Fruit fly (Drosophila melanogaster) whole organism, pupa: Measurements from ENCODE around the gene ND-23.

Experiments
- CG32121 ChIP-seq: fragments of 200-800 bp; sonication (Bioruptor generic); IDR thresholded peaks from 2 replicates; pipeline ENCODE4 v1.3.6; 2022; ENCODE audit warnings: missing biosample characterization, missing genetic modification characterization
- CG9948 ChIP-seq: fragments of 200-800 bp; sonication (Bioruptor generic); optimal IDR thresholded peaks from 2 replicates; lab custom pipeline; 2018; ENCODE audit warnings: missing biosample characterization, mild to moderate bottlenecking, missing genetic modification characterization, moderate library complexity
- Snoo ChIP-seq: fragments of 200-800 bp; sonication (Bioruptor generic); optimal IDR thresholded peaks from 3 replicates; lab custom pipeline; 2017; ENCODE audit warnings: missing biosample characterization, mild to moderate bottlenecking, missing genetic modification characterization, inconsistent platforms
- fd96Ca ChIP-seq: fragments of 200-800 bp; sonication (Bioruptor generic); IDR thresholded peaks from 3 replicates; pipeline ENCODE4 v1.3.6; 2022; ENCODE audit warnings: missing biosample characterization, missing genetic modification characterization

- TF ChIP-seq CG32121 (no peak), CG9948 (no peak), Snoo (tag; lab: Kevin White, UChicago) (no peak), fd96Ca (GFP tag; lab: Robert Waterston, UW) (no peak)
These were observed 15.0 kb upstream of the ND-23 start for dm6 chr3R:15851912-15852311.
